Worm (Caenorhabditis elegans) whole organism, mixed stage, embryonic: ENCODE measurements around the gene Y60A3A.23.

ENCODE experiments used
- blmp-1 ChIP-seq: fragments of 150-350 bp; optimal IDR thresholded peaks from 2 replicates; lab custom pipeline; 2014; ENCODE audit warnings: missing biosample characterization, missing genetic modification characterization
- ceh-83 ChIP-seq: fragments of 200-800 bp; sonication (Bioruptor generic); optimal IDR thresholded peaks from 2 replicates; lab custom pipeline; 2018; ENCODE audit warnings: mild to moderate bottlenecking, missing genetic modification characterization, missing compliant biosample characterization
- elt-1 ChIP-seq: sonication (generic microtip); optimal IDR thresholded peaks from 2 replicates; lab custom pipeline; 2017; ENCODE audit warnings: missing genetic modification characterization, mild to moderate bottlenecking, missing compliant biosample characterization, antibody characterized with exemption, moderate library complexity, borderline replicate concordance; ENCODE audit not compliant: insufficient read depth
- lin-13 ChIP-seq: fragments of 150-350 bp; optimal IDR thresholded peaks from 2 replicates; lab custom pipeline; 2014; ENCODE audit warnings: missing biosample characterization, missing genetic modification characterization
- mab-5 ChIP-seq: fragments of 150-350 bp; optimal IDR thresholded peaks from 2 replicates; lab custom pipeline; 2014; ENCODE audit warnings: missing biosample characterization, missing genetic modification characterization
- nhr-2 ChIP-seq: fragments of 150-350 bp; optimal IDR thresholded peaks from 2 replicates; lab custom pipeline; 2014; ENCODE audit warnings: missing biosample characterization, missing genetic modification characterization
- nhr-76 ChIP-seq: sonication (generic microtip); optimal IDR thresholded peaks from 2 replicates; lab custom pipeline; 2017; ENCODE audit warnings: missing biosample characterization, missing genetic modification characterization
- snpc-4 ChIP-seq: fragments of 150-350 bp; optimal IDR thresholded peaks from 2 replicates; lab custom pipeline; 2014; ENCODE audit warnings: missing biosample characterization, missing genetic modification characterization
- unc-39 ChIP-seq: fragments of 150-350 bp; optimal IDR thresholded peaks from 2 replicates; lab custom pipeline; 2014; ENCODE audit warnings: missing biosample characterization, missing genetic modification characterization

DNA sequence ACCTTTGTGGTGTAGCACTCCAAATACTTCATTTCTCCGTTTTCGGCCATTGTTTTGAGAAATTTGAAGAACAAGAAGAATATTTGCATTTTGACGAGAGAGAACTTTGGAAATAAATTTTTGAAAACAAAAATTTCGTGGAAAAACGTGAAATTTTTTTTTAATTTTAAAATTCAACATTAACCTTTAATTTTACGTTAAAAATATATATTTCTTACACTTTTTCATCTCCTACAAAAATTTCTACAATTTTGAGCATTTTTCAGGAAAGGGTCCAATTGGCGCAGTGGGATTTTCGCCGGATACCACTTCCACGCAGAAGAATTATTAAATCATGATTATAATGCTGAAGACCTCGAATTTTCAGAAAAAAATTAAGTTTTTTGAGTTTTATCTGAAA, 39.7 kb downstream of the Y60A3A.23 start, which contains the start of gene spe-19:
- TF ChIP-seq lin-13 (tag; lab: Kevin White, UChicago) (no peak), blmp-1 (tag; lab: Kevin White, UChicago) (no peak), mab-5 (no peak), nhr-76 (tag; lab: Kevin White, UChicago) (no peak), ceh-83 (GFP tag; lab: Kevin White, UChicago) (no peak), unc-39 (tag; lab: Kevin White, UChicago) (no peak), nhr-2 (tag; lab: Kevin White, UChicago) (no peak), snpc-4 (tag; lab: Kevin White, UChicago) (no peak), elt-1 (tag; lab: Kevin White, UChicago) (no peak)
